Worm (Caenorhabditis elegans) whole organism, L1 larva: ENCODE results near the gene W02H3.3.
A peak's percentile ranks its signal among the peaks of the same experiment; 100 is the strongest.

ENCODE experiments used
- F16B12.6 ChIP-seq: fragments of 150-350 bp; optimal IDR thresholded peaks from 2 replicates; lab custom pipeline; 2014; ENCODE audit warnings: missing biosample characterization, missing genetic modification characterization
- aha-1 ChIP-seq: fragments of 150-350 bp; optimal IDR thresholded peaks from 2 replicates; lab custom pipeline; 2014; ENCODE audit warnings: missing biosample characterization, missing genetic modification characterization
- blmp-1 ChIP-seq: fragments of 150-350 bp; optimal IDR thresholded peaks from 2 replicates; lab custom pipeline; 2014; ENCODE audit warnings: missing biosample characterization, missing genetic modification characterization
- ceh-82 ChIP-seq, 3 experiments: fragments of 150-350 bp in 1 of 3; sonication (generic microtip) in 2 of 3; optimal IDR thresholded peaks; 2 replicates each; lab custom pipeline; 2014 to 2017; ENCODE audit warnings: missing biosample characterization in 3 of 3, missing genetic modification characterization in 3 of 3
- ceh-88 ChIP-seq: fragments of 200-800 bp; sonication (Bioruptor generic); IDR thresholded peaks from 2 replicates; pipeline ENCODE4 v1.3.6; 2022; ENCODE audit warnings: missing genetic modification characterization, missing compliant biosample characterization
- ces-1 ChIP-seq: fragments of 150-350 bp; optimal IDR thresholded peaks from 2 replicates; lab custom pipeline; 2014; ENCODE audit warnings: missing biosample characterization, missing genetic modification reagents, missing genetic modification characterization
- efl-1 ChIP-seq, 4 experiments: fragments of 150-350 bp; optimal IDR thresholded peaks in 3 of 4; peaks in 1 of 4; 1 replicate in 1 of 4; 2 replicates in 3 of 4; lab custom pipeline; 2014; ENCODE audit warnings: missing biosample characterization in 2 of 4, missing genetic modification characterization in 2 of 4, missing genetic modification reagents in 2 of 4
- efl-3 ChIP-seq: fragments of 200-800 bp; sonication (Bioruptor generic); optimal IDR thresholded peaks from 2 replicates; lab custom pipeline; 2018; ENCODE audit warnings: mild to moderate bottlenecking, missing genetic modification characterization, missing compliant biosample characterization
- egl-27 ChIP-seq, 2 experiments: fragments of 150-350 bp in 1 of 2; sonication (generic microtip); optimal IDR thresholded peaks; 3 replicates each; lab custom pipeline; 2017 to 2018; ENCODE audit warnings: missing biosample characterization in 2 of 2, missing genetic modification characterization in 2 of 2, missing genetic modification reagents in 2 of 2
- elt-3 ChIP-seq, 6 experiments: fragments of 150-350 bp in 1 of 6; sonication (generic microtip); optimal IDR thresholded peaks; 2 replicates each; lab custom pipeline; 2017 to 2018; ENCODE audit warnings: missing biosample characterization in 6 of 6, missing genetic modification characterization in 6 of 6, inconsistent platforms in 1 of 6
- ets-5 ChIP-seq: fragments of 200-800 bp; sonication (Bioruptor generic); IDR thresholded peaks from 2 replicates; pipeline ENCODE4 v1.3.6; 2022; ENCODE audit warnings: missing genetic modification characterization, missing compliant biosample characterization
- fkh-10 ChIP-seq: sonication (generic microtip); optimal IDR thresholded peaks from 2 replicates; lab custom pipeline; 2017; ENCODE audit warnings: missing biosample characterization, missing genetic modification reagents, missing genetic modification characterization
- fkh-8 ChIP-seq: sonication (generic microtip); optimal IDR thresholded peaks from 2 replicates; lab custom pipeline; 2016; ENCODE audit warnings: mild to moderate bottlenecking, missing genetic modification characterization, missing compliant biosample characterization
- fos-1 ChIP-seq: fragments of 150-350 bp; optimal IDR thresholded peaks from 2 replicates; lab custom pipeline; 2014; ENCODE audit warnings: missing biosample characterization, missing genetic modification characterization
- grh-1 ChIP-seq: fragments of 200-800 bp; sonication (Bioruptor generic); IDR thresholded peaks from 2 replicates; pipeline ENCODE4 v1.3.6; 2022; ENCODE audit warnings: missing genetic modification reagents, missing genetic modification characterization, missing compliant biosample characterization
- hlh-17 ChIP-seq: fragments of 200-800 bp; sonication (Bioruptor generic); optimal IDR thresholded peaks from 2 replicates; lab custom pipeline; 2018; ENCODE audit warnings: missing genetic modification characterization, mild to moderate bottlenecking, missing compliant biosample characterization, moderate library complexity, borderline replicate concordance
- jun-1 ChIP-seq: fragments of 150-350 bp; optimal IDR thresholded peaks from 2 replicates; lab custom pipeline; 2014; ENCODE audit warnings: missing biosample characterization, missing genetic modification reagents, missing genetic modification characterization
- lin-13 ChIP-seq: fragments of 150-350 bp; optimal IDR thresholded peaks from 2 replicates; lab custom pipeline; 2014; ENCODE audit warnings: missing biosample characterization, missing genetic modification reagents, missing genetic modification characterization
- lin-14 ChIP-seq: fragments of 200-800 bp; sonication (Bioruptor generic); optimal IDR thresholded peaks from 2 replicates; lab custom pipeline; 2018; ENCODE audit warnings: mild to moderate bottlenecking, missing genetic modification characterization, moderate library complexity, missing compliant biosample characterization
- lin-35 ChIP-seq, 2 experiments: fragments of 150-350 bp; optimal IDR thresholded peaks; 2 replicates each; lab custom pipeline; 2014; ENCODE audit warnings: missing biosample characterization in 2 of 2, missing genetic modification characterization in 2 of 2, missing genetic modification reagents in 2 of 2
- lin-39 ChIP-seq: fragments of 150-350 bp; optimal IDR thresholded peaks from 2 replicates; lab custom pipeline; 2014; ENCODE audit warnings: missing biosample characterization, missing genetic modification reagents, missing genetic modification characterization
- lsy-2 ChIP-seq, 2 experiments: fragments of 150-350 bp; optimal IDR thresholded peaks; 2 replicates each; lab custom pipeline; 2014; ENCODE audit warnings: missing biosample characterization in 2 of 2, missing genetic modification characterization in 2 of 2
- mdl-1 ChIP-seq, 2 experiments: fragments of 150-350 bp; optimal IDR thresholded peaks; 2 replicates each; lab custom pipeline; 2014 to 2017; ENCODE audit warnings: missing biosample characterization in 2 of 2, missing genetic modification characterization in 2 of 2, inconsistent platforms in 1 of 2
- mep-1 ChIP-seq: fragments of 150-350 bp; optimal IDR thresholded peaks from 2 replicates; lab custom pipeline; 2014; ENCODE audit warnings: missing biosample characterization, missing genetic modification characterization
- nhr-19 ChIP-seq: fragments of 200-800 bp; sonication (Bioruptor generic); conservative IDR thresholded peaks from 2 replicates; pipeline ENCODE4 v1.3.6; 2022; ENCODE audit warnings: missing genetic modification characterization, missing compliant biosample characterization
- nhr-85 ChIP-seq: sonication (generic microtip); peaks from one replicate; lab custom pipeline; 2016; ENCODE audit warnings: missing genetic modification characterization, inconsistent platforms, missing compliant biosample characterization
- nhr-90 ChIP-seq: sonication (generic microtip); optimal IDR thresholded peaks from 2 replicates; lab custom pipeline; 2016; ENCODE audit warnings: mild to moderate bottlenecking, missing genetic modification characterization, missing compliant biosample characterization; ENCODE audit not compliant: poor library complexity
- pax-3 ChIP-seq: fragments of 200-800 bp; sonication (Bioruptor generic); optimal IDR thresholded peaks from 2 replicates; lab custom pipeline; 2018; ENCODE audit warnings: mild to moderate bottlenecking, missing genetic modification characterization, moderate library complexity, missing compliant biosample characterization
- swsn-7 ChIP-seq: sonication (generic microtip); optimal IDR thresholded peaks from 2 replicates; lab custom pipeline; 2016; ENCODE audit warnings: missing genetic modification characterization, missing compliant biosample characterization
- ztf-4 ChIP-seq: fragments of 150-350 bp; optimal IDR thresholded peaks from 2 replicates; lab custom pipeline; 2014; ENCODE audit warnings: missing biosample characterization, missing genetic modification characterization

W02H3.3 gene

DNA sequence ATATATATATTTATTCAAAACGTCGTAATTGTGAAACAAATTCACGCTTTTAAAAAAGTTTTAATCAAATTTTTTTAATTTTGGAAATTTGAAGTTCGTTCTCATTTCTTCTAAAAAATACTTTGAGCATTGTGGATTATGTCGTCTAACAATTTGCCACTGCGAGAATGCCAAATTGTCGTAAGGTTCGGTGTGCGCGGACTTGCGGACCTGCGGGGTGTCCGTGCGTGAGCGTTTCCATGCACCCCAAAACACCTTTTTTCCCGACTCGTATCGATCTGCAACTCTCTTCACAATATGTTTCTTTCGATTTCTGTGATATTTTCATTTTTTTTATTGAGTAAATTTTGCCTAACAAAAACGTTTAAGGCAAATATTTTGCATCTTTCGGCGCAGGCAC is 25.3 kb downstream of the W02H3.3 start:
- TF ChIP-seq efl-1 (optimal IDR thresholded peaks at IDR 0.05; lab: Kevin White, UChicago) = no peak
- TF ChIP-seq efl-1 (GFP tag; optimal IDR thresholded peaks at IDR 0.05 in 1 of 2; lab: Kevin White, UChicago) = peak in 1 of 2 experiments; percentile 59
- TF ChIP-seq F16B12.6 (tag; lab: Kevin White, UChicago) = peak; percentile 77
- no peak for TF ChIP-seq nhr-90 (tag; lab: Kevin White, UChicago)
- no peak for TF ChIP-seq lin-39 (tag; lab: Kevin White, UChicago)
- no peak for TF ChIP-seq efl-3 (GFP tag; lab: Kevin White, UChicago)
- TF ChIP-seq nhr-19 (GFP tag; lab: Robert Waterston, UW) = no peak
- no peak for TF ChIP-seq fkh-8 (tag; lab: Kevin White, UChicago)
- peak in 1 of 2 experiments; percentile 2 for TF ChIP-seq lsy-2 (tag; optimal IDR thresholded peaks at IDR 0.05; lab: Kevin White, UChicago)
- TF ChIP-seq fos-1 (tag; lab: Kevin White, UChicago) = no peak

- TF ChIP-seq ceh-82 (tag; optimal IDR thresholded peaks at IDR 0.05; lab: Kevin White, UChicago) (peak in 1 of 3 experiments; percentile 51), fkh-8 (tag; lab: Kevin White, UChicago) (peak; percentile 55), swsn-7 (peak; percentile 1), nhr-85 (tag; lab: Kevin White, UChicago) (no peak), ces-1 (GFP tag; lab: Kevin White, UChicago) (no peak), fkh-10 (GFP tag; lab: Kevin White, UChicago) (peak; percentile 56), mdl-1 (tag; optimal IDR thresholded peaks at IDR 0.05; lab: Kevin White, UChicago) (no peak), lsy-2 (tag; optimal IDR thresholded peaks at IDR 0.05; lab: Kevin White, UChicago) (no peak), lin-14 (GFP tag; lab: Kevin White, UChicago) (peak; percentile 82)
Measured at ce11 chrX:11068334-11068733, 29.7 kb downstream of the W02H3.3 start, which contains the start of gene apt-9. Gene apt-9, plus strand, starts transcription at chrX:11068527.

DNA sequence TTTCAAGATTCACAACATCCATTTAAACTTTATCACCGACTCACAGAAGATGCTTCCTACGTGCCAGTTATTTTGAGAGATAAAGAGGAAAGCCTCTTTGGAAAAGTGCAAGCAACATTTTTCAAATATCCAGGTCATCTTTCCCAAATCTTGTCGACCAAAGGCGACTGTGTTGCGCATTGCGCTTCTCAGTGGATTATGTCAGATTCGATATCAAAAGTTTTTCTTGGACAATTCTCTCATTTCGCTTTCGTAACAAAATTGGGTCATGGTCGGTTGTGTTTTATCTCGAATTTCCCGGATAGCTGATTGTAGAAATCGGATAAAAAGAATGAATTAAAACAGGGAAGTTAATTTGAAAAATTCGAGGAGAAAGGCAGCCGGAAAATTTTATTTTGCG is 30.7 kb downstream of the W02H3.3 start:
- no peak for TF ChIP-seq lin-13
- no peak for TF ChIP-seq jun-1 (tag; lab: Kevin White, UChicago)
- TF ChIP-seq blmp-1 (tag; lab: Kevin White, UChicago) = peak; percentile 98

DNA sequence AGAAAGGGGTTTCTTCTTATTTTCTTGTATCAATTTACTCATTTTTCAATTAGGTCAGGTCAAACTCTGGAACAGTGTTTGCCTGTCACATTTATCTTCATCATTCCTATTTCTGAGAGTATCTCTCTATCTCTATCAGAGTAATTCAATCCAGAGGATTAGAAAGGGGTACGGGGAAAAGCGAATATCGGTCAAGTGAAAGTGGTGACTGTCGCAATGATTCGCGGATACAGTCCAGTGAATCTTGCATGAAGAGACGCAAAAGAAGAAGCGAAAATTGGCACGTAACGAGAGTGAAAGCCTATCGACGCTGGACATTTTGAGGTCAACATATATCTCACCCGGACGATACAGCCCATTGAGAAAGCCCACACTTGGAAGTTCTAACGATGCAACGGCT is 33.2 kb downstream of the W02H3.3 start, which contains the start of gene lpr-4:
Gene lpr-4 (plus strand): TSS at position 328 of the 400 bp plus-strand sequence.
- TF ChIP-seq elt-3 (tag; optimal IDR thresholded peaks at IDR 0.05; lab: Kevin White, UChicago) = peak in 2 of 6 experiments; percentile 3 to 33
- TF ChIP-seq blmp-1 (tag; lab: Kevin White, UChicago) = peak; percentile 100
- no peak for TF ChIP-seq ceh-88 (GFP tag; lab: Robert Waterston, UW)

- peak; percentile 96 for TF ChIP-seq blmp-1 (tag; lab: Kevin White, UChicago)
- TF ChIP-seq aha-1 (tag; lab: Kevin White, UChicago) = no peak
Measured at ce11 chrX:11061904-11062303, 36.1 kb downstream of the W02H3.3 start, which contains the start of gene lpr-5. Gene lpr-5, plus strand, starts transcription at chrX:11062123.

DNA sequence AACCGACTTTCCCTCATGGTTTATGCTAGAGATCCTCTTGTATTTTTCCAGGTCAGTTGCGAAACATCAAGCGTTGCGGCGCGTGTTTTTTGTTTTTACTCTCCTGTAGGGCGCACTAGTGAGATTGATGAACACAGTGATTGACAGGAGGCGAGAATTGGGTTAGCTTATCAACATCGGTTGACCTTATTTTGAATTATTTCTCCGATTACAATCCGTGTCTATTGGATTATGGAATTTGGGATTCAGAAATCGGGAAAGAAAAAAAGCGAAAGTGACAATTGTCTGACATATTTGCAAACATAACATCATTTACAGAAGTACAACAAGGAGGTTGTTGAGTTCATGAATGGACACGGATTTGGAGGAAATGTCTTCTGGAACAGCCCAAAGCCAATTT is 37.0 kb downstream of the W02H3.3 start:
- TF ChIP-seq ets-5 (GFP tag; lab: Robert Waterston, UW) = no peak
- peak; percentile 93 for TF ChIP-seq blmp-1 (tag; lab: Kevin White, UChicago)
- TF ChIP-seq elt-3 (tag; optimal IDR thresholded peaks at IDR 0.05; lab: Kevin White, UChicago) = peak in 1 of 6 experiments; percentile 21

DNA sequence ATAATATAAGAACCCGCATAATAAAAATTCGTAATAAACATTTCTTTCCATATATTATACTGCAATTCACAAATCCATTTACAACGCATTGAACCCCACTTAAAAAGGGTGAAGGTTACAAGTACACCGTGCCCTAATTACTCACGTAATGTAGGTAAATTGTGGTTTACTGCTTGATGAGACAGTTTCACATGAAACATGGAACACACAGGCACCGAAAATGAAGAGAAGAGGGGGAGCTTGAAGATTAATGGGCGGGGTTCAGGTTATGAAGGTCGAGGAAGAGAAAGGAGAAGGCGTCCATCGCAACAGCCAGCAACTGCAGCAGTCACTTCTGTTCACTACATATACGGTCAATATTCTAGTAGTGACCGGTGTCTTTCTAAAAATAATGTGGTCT is 38.2 kb downstream of the W02H3.3 start, which contains the start of gene lpr-6:
Gene lpr-6 (plus strand): TSS at position 251 of the 400 bp plus-strand sequence.
- no peak for TF ChIP-seq lin-35 (GFP tag; optimal IDR thresholded peaks at IDR 0.05; lab: Kevin White, UChicago)
- peak; percentile 57 for TF ChIP-seq blmp-1 (tag; lab: Kevin White, UChicago)

DNA sequence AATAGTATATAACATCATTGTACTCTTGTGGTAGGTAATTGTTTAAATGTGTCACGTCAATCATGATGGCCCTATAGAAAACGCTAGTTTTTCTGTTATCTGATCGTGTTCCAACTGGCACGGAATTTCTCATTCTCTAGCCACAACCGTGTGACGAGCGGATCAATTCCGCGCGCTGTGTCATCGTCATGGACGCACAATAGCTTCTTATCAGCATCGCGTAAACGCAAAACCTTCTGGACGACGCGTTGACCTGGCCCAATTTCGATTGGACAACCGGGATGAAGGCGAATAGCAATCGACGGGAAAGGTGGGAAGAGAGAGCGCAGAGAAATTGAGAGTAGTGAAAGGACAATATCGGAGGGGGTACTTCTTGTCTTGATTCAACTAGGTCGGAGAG is 41.0 kb downstream of the W02H3.3 start, which contains the start of gene lpr-3:
Gene lpr-3 (plus strand): TSS at position 374 of the 400 bp plus-strand sequence.
- TF ChIP-seq nhr-85 (tag; lab: Kevin White, UChicago) (peak; percentile 17), blmp-1 (tag; lab: Kevin White, UChicago) (peak; percentile 100), egl-27 (tag; optimal IDR thresholded peaks at IDR 0.05; lab: Kevin White, UChicago) (no peak), mep-1 (tag; lab: Kevin White, UChicago) (peak; percentile 32), nhr-90 (tag; lab: Kevin White, UChicago) (no peak), lin-14 (GFP tag; lab: Kevin White, UChicago) (peak; percentile 1), elt-3 (tag; optimal IDR thresholded peaks at IDR 0.05; lab: Kevin White, UChicago) (peak in 1 of 6 experiments; percentile 56), pax-3 (tag; lab: Kevin White, UChicago) (no peak), ztf-4 (tag; lab: Kevin White, UChicago) (peak; percentile 19), fkh-10 (GFP tag; lab: Kevin White, UChicago) (no peak), grh-1 (GFP tag; lab: Robert Waterston, UW) (no peak), hlh-17 (GFP tag; lab: Kevin White, UChicago) (no peak)
